Fruit fly (Drosophila melanogaster) whole organism, wandering third instar larva: ENCODE results near the gene CG15365.

Source experiments
- Dfd ChIP-seq: fragments of >200 bp; optimal IDR thresholded peaks from 2 replicates; lab custom pipeline; 2017; ENCODE audit warnings: missing biosample characterization, missing genetic modification characterization
- Dif ChIP-seq: fragments of 200-275, 200-300 bp; sonication (Bioruptor generic); optimal IDR thresholded peaks from 2 replicates; lab custom pipeline; 2018; ENCODE audit warnings: missing biosample characterization, missing genetic modification characterization; ENCODE audit not compliant: partially characterized antibody
- HLH106 ChIP-seq: fragments of 200-800 bp; optimal IDR thresholded peaks from 3 replicates; lab custom pipeline; 2019; ENCODE audit warnings: missing biosample characterization, mild to moderate bottlenecking, missing genetic modification characterization, moderate library complexity
- Hr83 ChIP-seq: fragments of 200-300 bp; sonication (Bioruptor generic); optimal IDR thresholded peaks from 2 replicates; lab custom pipeline; 2016; ENCODE audit warnings: missing biosample characterization, mild to moderate bottlenecking, missing genetic modification characterization, moderate library complexity; ENCODE audit not compliant: poor library complexity, severe bottlenecking
- OdsH ChIP-seq: fragments of 200-800 bp; sonication (Bioruptor generic); optimal IDR thresholded peaks from 2 replicates; lab custom pipeline; 2016; ENCODE audit warnings: missing biosample characterization, mild to moderate bottlenecking, missing genetic modification characterization
- br ChIP-seq: fragments of 200-800 bp; sonication (Bioruptor generic); optimal IDR thresholded peaks from 2 replicates; lab custom pipeline; 2016; ENCODE audit warnings: missing biosample characterization, missing genetic modification characterization
- fru ChIP-seq: fragments of 200-800 bp; sonication (Bioruptor generic); optimal IDR thresholded peaks from 3 replicates; lab custom pipeline; 2016; ENCODE audit warnings: missing biosample characterization, mild to moderate bottlenecking, missing genetic modification characterization
- h ChIP-seq: fragments of 200-800 bp; sonication (Bioruptor generic); optimal IDR thresholded peaks from 3 replicates; lab custom pipeline; 2016; ENCODE audit warnings: missing biosample characterization, mild to moderate bottlenecking, missing genetic modification characterization
- pan ChIP-seq: fragments of >200 bp; optimal IDR thresholded peaks from 2 replicates; lab custom pipeline; 2017
- psq ChIP-seq: fragments of 200-800 bp; sonication (Bioruptor generic); optimal IDR thresholded peaks from 3 replicates; lab custom pipeline; 2017; ENCODE audit warnings: missing biosample characterization, mild to moderate bottlenecking, missing genetic modification characterization, moderate library complexity

- TF ChIP-seq Dif (GFP tag; lab: Kevin White, UChicago) = no peak
- no peak for TF ChIP-seq HLH106 (tag; lab: Kevin White, UChicago)
- TF ChIP-seq psq (GFP tag; lab: Kevin White, UChicago) = no peak
- no peak for TF ChIP-seq fru
- TF ChIP-seq Hr83 = no peak
- no peak for TF ChIP-seq pan (lab: Kevin White, UChicago)
- no peak for TF ChIP-seq OdsH (GFP tag; lab: Kevin White, UChicago)
- TF ChIP-seq h = no peak
- no peak for TF ChIP-seq br (GFP tag; lab: Kevin White, UChicago)
- no peak for TF ChIP-seq Dfd
Measured at dm6 chrX:9043711-9044505, 23.9 kb downstream of the CG15365 start.
